Worm (Caenorhabditis elegans) whole organism, L2 larva: ENCODE measurements around the gene srr-8.

ENCODE experiments used
- R02D3.7 ChIP-seq: fragments of 150-350 bp; optimal IDR thresholded peaks from 2 replicates; lab custom pipeline; 2014; ENCODE audit warnings: missing biosample characterization, missing genetic modification characterization
- ZK546.5 ChIP-seq: sonication (generic microtip); optimal IDR thresholded peaks from 2 replicates; lab custom pipeline; 2017; ENCODE audit warnings: missing biosample characterization, missing genetic modification characterization
- elt-1 ChIP-seq: fragments of 150-350 bp; optimal IDR thresholded peaks from 2 replicates; lab custom pipeline; 2014; ENCODE audit warnings: missing biosample characterization, missing genetic modification characterization
- lin-13 ChIP-seq: fragments of 150-350 bp; optimal IDR thresholded peaks from 2 replicates; lab custom pipeline; 2014; ENCODE audit warnings: missing biosample characterization, missing genetic modification reagents, missing genetic modification characterization
- lin-39 ChIP-seq: fragments of 150-350 bp; optimal IDR thresholded peaks from 2 replicates; lab custom pipeline; 2014; ENCODE audit warnings: missing biosample characterization, missing genetic modification reagents, missing genetic modification characterization
- nhr-10 ChIP-seq: sonication (generic microtip); optimal IDR thresholded peaks from 2 replicates; lab custom pipeline; 2017; ENCODE audit warnings: missing biosample characterization, missing genetic modification characterization
- nhr-11 ChIP-seq: fragments of 150-350 bp; optimal IDR thresholded peaks from 2 replicates; lab custom pipeline; 2014; ENCODE audit warnings: missing biosample characterization, missing genetic modification characterization
- nhr-12 ChIP-seq: fragments of 150-350 bp; optimal IDR thresholded peaks from 2 replicates; lab custom pipeline; 2014; ENCODE audit warnings: missing biosample characterization, missing genetic modification characterization
- nhr-21 ChIP-seq: fragments of 150-350 bp; optimal IDR thresholded peaks from 2 replicates; lab custom pipeline; 2014; ENCODE audit warnings: missing biosample characterization, missing genetic modification characterization
- skn-1 ChIP-seq: sonication (generic microtip); optimal IDR thresholded peaks from 2 replicates; lab custom pipeline; 2017; ENCODE audit warnings: missing biosample characterization, missing genetic modification characterization
- unc-39 ChIP-seq: fragments of 150-350 bp; optimal IDR thresholded peaks from 2 replicates; lab custom pipeline; 2014; ENCODE audit warnings: missing biosample characterization, missing genetic modification characterization
- unc-55 ChIP-seq: fragments of 150-350 bp; sonication (generic microtip); optimal IDR thresholded peaks from 3 replicates; lab custom pipeline; 2014; ENCODE audit warnings: missing biosample characterization, missing genetic modification reagents, missing genetic modification characterization
- unc-62 ChIP-seq: fragments of 150-350 bp; optimal IDR thresholded peaks from 2 replicates; lab custom pipeline; 2014; ENCODE audit warnings: missing biosample characterization, missing genetic modification reagents, missing genetic modification characterization
- zag-1 ChIP-seq: fragments of 150-350 bp; optimal IDR thresholded peaks from 2 replicates; lab custom pipeline; 2014; ENCODE audit warnings: missing biosample characterization, missing genetic modification characterization

ce11 chrV:5026438-5026837 lies 25.0 kb downstream of the srr-8 start:
- TF ChIP-seq nhr-12 (tag; lab: Kevin White, UChicago) (no peak), skn-1 (tag; lab: Kevin White, UChicago) (no peak), R02D3.7 (tag; lab: Kevin White, UChicago) (no peak), nhr-21 (tag; lab: Kevin White, UChicago) (no peak), lin-39 (tag; lab: Kevin White, UChicago) (no peak), nhr-10 (tag; lab: Kevin White, UChicago) (no peak), unc-39 (no peak), nhr-11 (tag; lab: Kevin White, UChicago) (no peak), unc-62 (GFP tag; lab: Kevin White, UChicago) (no peak), lin-13 (no peak), ZK546.5 (tag; lab: Kevin White, UChicago) (no peak), elt-1 (tag; lab: Kevin White, UChicago) (no peak), zag-1 (tag; lab: Kevin White, UChicago) (no peak), unc-55 (GFP tag; lab: Kevin White, UChicago) (no peak)
